Worm (Caenorhabditis elegans) whole organism, late embryonic: ENCODE results near the gene str-20.

Experiments used
- C08G9.2 ChIP-seq: sonication (generic microtip); optimal IDR thresholded peaks from 2 replicates; lab custom pipeline; 2016; ENCODE audit warnings: mild to moderate bottlenecking, missing genetic modification characterization, moderate library complexity, missing compliant biosample characterization
- C38D4.7 ChIP-seq: fragments of 200-800 bp; sonication (Bioruptor generic); optimal IDR thresholded peaks from 2 replicates; lab custom pipeline; 2018; ENCODE audit warnings: mild to moderate bottlenecking, missing genetic modification characterization, moderate library complexity, missing compliant biosample characterization
- K09A11.1 ChIP-seq: sonication (generic microtip); optimal IDR thresholded peaks from 2 replicates; lab custom pipeline; 2017; ENCODE audit warnings: antibody characterized with exemption, mild to moderate bottlenecking, missing genetic modification characterization, missing compliant biosample characterization; ENCODE audit not compliant: insufficient read depth
- T23F11.4 ChIP-seq: fragments of 200-800 bp; sonication (Bioruptor generic); optimal IDR thresholded peaks from 2 replicates; lab custom pipeline; 2018; ENCODE audit warnings: mild to moderate bottlenecking, missing genetic modification characterization, missing compliant biosample characterization
- Y22D7AL.16 ChIP-seq: sonication (generic microtip); optimal IDR thresholded peaks from 2 replicates; lab custom pipeline; 2016; ENCODE audit warnings: missing genetic modification characterization, missing compliant biosample characterization
- ahr-1 ChIP-seq: sonication (generic microtip); optimal IDR thresholded peaks from 2 replicates; lab custom pipeline; 2016; ENCODE audit warnings: missing genetic modification characterization, missing compliant biosample characterization
- ama-1 ChIP-seq: fragments of 150-350 bp; optimal IDR thresholded peaks from 2 replicates; lab custom pipeline; 2014
- ceh-14 ChIP-seq: sonication (generic microtip); optimal IDR thresholded peaks from 2 replicates; lab custom pipeline; 2016; ENCODE audit warnings: missing genotype, missing genetic modification characterization, missing compliant biosample characterization
- ceh-18 ChIP-seq: sonication (generic microtip); optimal IDR thresholded peaks from 2 replicates; lab custom pipeline; 2016; ENCODE audit warnings: missing genetic modification characterization, missing compliant biosample characterization
- ceh-24 ChIP-seq: sonication (generic microtip); optimal IDR thresholded peaks from 2 replicates; lab custom pipeline; 2016; ENCODE audit warnings: mild to moderate bottlenecking, missing genetic modification characterization, missing compliant biosample characterization
- ceh-30 ChIP-seq: fragments of 150-350 bp; optimal IDR thresholded peaks from 2 replicates; lab custom pipeline; 2014; ENCODE audit warnings: missing biosample characterization, missing genetic modification characterization
- ceh-31 ChIP-seq: sonication (generic microtip); optimal IDR thresholded peaks from 2 replicates; lab custom pipeline; 2016; ENCODE audit warnings: missing genetic modification characterization, missing compliant biosample characterization
- ceh-34 ChIP-seq: sonication (generic microtip); optimal IDR thresholded peaks from 2 replicates; lab custom pipeline; 2016; ENCODE audit warnings: mild to moderate bottlenecking, missing genetic modification characterization, missing compliant biosample characterization
- ceh-45 ChIP-seq: fragments of 200-800 bp; sonication (Bioruptor generic); IDR thresholded peaks from 2 replicates; pipeline ENCODE4 v1.3.6; 2022; ENCODE audit warnings: missing genetic modification reagents, missing genetic modification characterization, missing compliant biosample characterization
- ceh-48 ChIP-seq: sonication (generic microtip); optimal IDR thresholded peaks from 2 replicates; lab custom pipeline; 2016; ENCODE audit warnings: missing genetic modification characterization, inconsistent platforms, missing compliant biosample characterization
- ceh-9 ChIP-seq: sonication (generic microtip); optimal IDR thresholded peaks from 2 replicates; lab custom pipeline; 2016; ENCODE audit warnings: mild to moderate bottlenecking, missing genetic modification characterization, inconsistent platforms, missing compliant biosample characterization
- dmd-4 ChIP-seq: sonication (generic microtip); optimal IDR thresholded peaks from 2 replicates; lab custom pipeline; 2016; ENCODE audit warnings: borderline replicate concordance, missing genetic modification characterization, missing compliant biosample characterization
- elt-2 ChIP-seq: sonication (generic microtip); optimal IDR thresholded peaks from 2 replicates; lab custom pipeline; 2016; ENCODE audit warnings: missing genetic modification reagents, missing genetic modification characterization, missing compliant biosample characterization
- elt-4 ChIP-seq: sonication (generic microtip); optimal IDR thresholded peaks from 2 replicates; lab custom pipeline; 2016; ENCODE audit warnings: missing genetic modification characterization, missing compliant biosample characterization
- fkh-6 ChIP-seq: sonication (generic microtip); optimal IDR thresholded peaks from 2 replicates; lab custom pipeline; 2016; ENCODE audit warnings: missing genetic modification characterization, missing compliant biosample characterization
- hlh-13 ChIP-seq: fragments of 200-800 bp; sonication (Bioruptor generic); optimal IDR thresholded peaks from 2 replicates; lab custom pipeline; 2018; ENCODE audit warnings: mild to moderate bottlenecking, missing genetic modification characterization, missing compliant biosample characterization
- hlh-15 ChIP-seq: sonication (generic microtip); optimal IDR thresholded peaks from 2 replicates; lab custom pipeline; 2016; ENCODE audit warnings: missing genetic modification characterization, missing compliant biosample characterization
- hlh-30 ChIP-seq: sonication (generic microtip); optimal IDR thresholded peaks from 2 replicates; lab custom pipeline; 2017; ENCODE audit warnings: antibody characterized with exemption, missing genetic modification characterization, missing compliant biosample characterization; ENCODE audit not compliant: insufficient read depth
- nfya-1 ChIP-seq: sonication (generic microtip); optimal IDR thresholded peaks from 2 replicates; lab custom pipeline; 2017; ENCODE audit warnings: missing genetic modification characterization, mild to moderate bottlenecking, missing compliant biosample characterization, antibody characterized with exemption, moderate library complexity
- nhr-11 ChIP-seq: fragments of 150-350 bp; optimal IDR thresholded peaks from 2 replicates; lab custom pipeline; 2014; ENCODE audit warnings: missing biosample characterization, missing genetic modification characterization
- pag-3 ChIP-seq: sonication (generic microtip); optimal IDR thresholded peaks from 2 replicates; lab custom pipeline; 2016; ENCODE audit warnings: missing compliant biosample characterization, missing genetic modification characterization, borderline replicate concordance
- pax-1 ChIP-seq: fragments of 150-350 bp; optimal IDR thresholded peaks from 2 replicates; lab custom pipeline; 2014; ENCODE audit warnings: missing biosample characterization, missing genetic modification characterization
- pros-1 ChIP-seq: fragments of 150-350 bp; optimal IDR thresholded peaks from 2 replicates; lab custom pipeline; 2014; ENCODE audit warnings: missing biosample characterization, missing genetic modification reagents, missing genetic modification characterization
- ref-2 ChIP-seq: sonication (generic microtip); optimal IDR thresholded peaks from 2 replicates; lab custom pipeline; 2016; ENCODE audit warnings: missing genetic modification characterization, missing compliant biosample characterization
- sdc-2 ChIP-seq: sonication (generic microtip); optimal IDR thresholded peaks from 2 replicates; lab custom pipeline; 2016; ENCODE audit warnings: missing genotype, missing genetic modification characterization, missing compliant biosample characterization
- syd-9 ChIP-seq: sonication (generic microtip); optimal IDR thresholded peaks from 2 replicates; lab custom pipeline; 2016; ENCODE audit warnings: mild to moderate bottlenecking, missing genetic modification characterization, moderate library complexity, missing compliant biosample characterization
- tbx-2 ChIP-seq: sonication (generic microtip); optimal IDR thresholded peaks from 2 replicates; lab custom pipeline; 2016; ENCODE audit warnings: missing genetic modification characterization, missing compliant biosample characterization
- unc-3 ChIP-seq, 2 experiments: fragments of 200-800 bp in 1 of 2; sonication (Bioruptor generic) in 1 of 2; sonication (generic microtip) in 1 of 2; conservative IDR thresholded peaks in 1 of 2; optimal IDR thresholded peaks in 1 of 2; 2 replicates each; pipeline versions ENCODE4 v1.3.6 to Lab custom; 2016 to 2022; ENCODE audit warnings: missing compliant biosample characterization in 2 of 2, missing genetic modification characterization in 2 of 2, missing genetic modification reagents in 1 of 2
- unc-42 ChIP-seq: sonication (generic microtip); optimal IDR thresholded peaks from 2 replicates; lab custom pipeline; 2016; ENCODE audit warnings: missing genotype, missing genetic modification characterization, missing compliant biosample characterization
- unc-55 ChIP-seq: sonication (generic microtip); optimal IDR thresholded peaks from 2 replicates; lab custom pipeline; 2017; ENCODE audit warnings: missing biosample characterization, missing genetic modification reagents, missing genetic modification characterization
- ztf-16 ChIP-seq: sonication (generic microtip); optimal IDR thresholded peaks from 2 replicates; lab custom pipeline; 2017; ENCODE audit warnings: missing genetic modification characterization, missing compliant biosample characterization

str-20 gene

DNA sequence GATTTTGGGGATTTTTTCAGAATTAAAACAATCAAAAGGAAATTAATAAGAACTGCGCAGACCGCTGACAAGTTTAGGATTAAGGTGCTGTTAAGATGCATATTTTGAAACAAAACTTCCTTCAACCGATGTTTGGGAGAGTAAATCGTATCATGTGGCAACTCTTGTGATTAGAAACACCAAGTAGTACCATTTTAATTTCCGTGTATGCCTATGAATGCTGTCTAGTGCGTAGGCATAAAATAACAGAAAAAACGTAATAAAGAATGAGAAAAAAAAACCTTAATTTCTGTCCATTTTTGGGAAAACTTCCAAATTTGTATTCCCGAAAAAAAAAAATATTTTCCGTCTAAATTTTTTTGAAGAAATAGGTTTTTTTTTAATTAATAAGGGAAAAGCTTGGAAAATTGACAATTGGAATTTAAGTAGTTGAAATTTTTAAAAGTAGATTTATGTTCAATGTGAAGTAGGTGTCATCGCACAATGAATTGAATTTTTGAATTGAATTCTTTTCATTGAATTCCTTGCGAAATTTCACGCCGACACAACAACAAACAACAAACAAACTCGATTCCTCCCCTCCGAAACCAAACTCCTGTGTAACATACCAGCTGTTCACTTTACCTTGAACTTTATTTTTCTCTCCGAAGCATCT lies 3.5 kb upstream of the str-20 start, which contains the start of the genes str-262 and srp-1:
Gene str-262 (minus strand): TSS at position 101 of the 655 bp plus-strand sequence.
Gene srp-1 (plus strand): TSS at position 605 of the 655 bp plus-strand sequence.
- TF ChIP-seq ceh-14 (tag; lab: Kevin White, UChicago) (no peak), Y22D7AL.16 (tag; lab: Kevin White, UChicago) (no peak), unc-3 (GFP tag; conservative IDR thresholded peaks at IDR 0.05; lab: Robert Waterston, UW) (no peak), unc-3 (tag; optimal IDR thresholded peaks at IDR 0.05; lab: Kevin White, UChicago) (no peak), unc-42 (tag; lab: Kevin White, UChicago) (no peak), ztf-16 (tag; lab: Kevin White, UChicago) (no peak), hlh-13 (GFP tag; lab: Kevin White, UChicago) (no peak), ceh-18 (tag; lab: Kevin White, UChicago) (no peak), C38D4.7 (GFP tag; lab: Kevin White, UChicago) (no peak)

ce11 chrV:761235-761634 lies 5.0 kb downstream of the str-20 start, which contains the start of gene C05E4.15:
C05E4.15 (minus strand) TSS chrV:761335.
- TF ChIP-seq K09A11.1 (tag; lab: Kevin White, UChicago) (no peak), T23F11.4 (GFP tag; lab: Kevin White, UChicago) (no peak)

ce11 chrV:761882-762281 lies 5.6 kb downstream of the str-20 start, which contains the start of gene C05E4.12:
C05E4.12 (minus strand) TSS chrV:761982.
- no peak for TF ChIP-seq syd-9 (tag; lab: Kevin White, UChicago)
- TF ChIP-seq unc-42 (tag; lab: Kevin White, UChicago): no peak
- TF ChIP-seq ama-1 (lab: Kevin White, UChicago): no peak
- TF ChIP-seq elt-4: no peak
- no peak for TF ChIP-seq pag-3 (tag; lab: Kevin White, UChicago)
- TF ChIP-seq ceh-45 (GFP tag; lab: Robert Waterston, UW): no peak
- TF ChIP-seq nfya-1 (tag; lab: Kevin White, UChicago): no peak
- TF ChIP-seq ceh-9 (tag; lab: Kevin White, UChicago): no peak
- no peak for TF ChIP-seq sdc-2

ce11 chrV:762340-762739 lies 6.1 kb downstream of the str-20 start, which contains the start of gene srp-2:
srp-2 (plus strand) TSS chrV:762640.
- TF ChIP-seq ceh-31 (no peak), unc-42 (tag; lab: Kevin White, UChicago) (no peak)
- TF ChIP-seq, all 69 proteins: peak for 0

DNA sequence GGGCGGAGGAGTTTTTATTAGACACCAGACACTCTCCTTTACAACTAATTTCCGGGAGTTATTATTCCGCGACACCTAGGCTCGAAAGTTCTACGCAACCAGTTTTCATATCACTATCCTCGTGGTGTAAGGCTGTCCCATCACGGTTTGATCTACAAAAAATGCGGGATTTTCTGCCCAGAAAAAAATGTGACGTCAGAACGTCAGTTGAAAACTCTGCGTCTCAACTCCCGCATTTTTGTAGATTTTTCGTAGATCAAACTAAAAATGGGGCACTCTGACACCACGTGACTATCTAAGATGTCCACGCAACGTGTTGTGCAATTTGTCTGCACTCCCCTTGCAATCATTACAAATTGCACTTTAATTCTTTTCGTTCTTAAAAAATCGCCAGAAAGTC lies 8.5 kb downstream of the str-20 start, which contains the start of gene str-238:
Gene str-238 (plus strand): TSS at position 301 of the 400 bp plus-strand sequence.
- peak; percentile 22 for TF ChIP-seq hlh-30 (tag; lab: Kevin White, UChicago)
- TF ChIP-seq ceh-48 (tag; lab: Kevin White, UChicago): no peak

ce11 chrV:772210-772609 lies 15.9 kb downstream of the str-20 start:
- TF ChIP-seq ceh-48 (tag; lab: Kevin White, UChicago): no peak
- no peak for TF ChIP-seq nfya-1 (tag; lab: Kevin White, UChicago)

DNA sequence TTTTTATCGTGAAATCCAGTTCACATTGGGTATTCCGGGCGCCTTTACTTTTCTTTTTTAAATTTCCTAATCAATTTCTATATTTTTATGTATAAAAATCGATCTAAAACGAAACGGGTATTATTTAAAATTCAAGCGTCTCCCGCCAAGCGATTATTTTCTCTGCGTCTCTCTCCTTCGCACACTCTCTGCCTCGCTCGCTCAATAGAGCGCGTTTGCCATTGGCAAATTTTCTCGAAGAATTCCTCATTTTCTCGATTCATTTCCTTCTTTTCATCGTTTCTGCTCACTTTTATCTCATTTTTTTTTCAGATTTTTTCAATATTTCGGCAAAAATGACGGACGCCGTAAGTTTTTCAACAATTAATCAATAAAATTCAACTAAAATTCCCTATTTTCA lies 17.0 kb downstream of the str-20 start, which contains the start of gene sti-1:
Gene sti-1 (plus strand): TSS at position 263 of the 400 bp plus-strand sequence.
- TF ChIP-seq hlh-15 (tag; lab: Kevin White, UChicago) (no peak), dmd-4 (no peak), pag-3 (tag; lab: Kevin White, UChicago) (no peak), ceh-24 (tag; lab: Kevin White, UChicago) (no peak), ceh-30 (tag; lab: Kevin White, UChicago) (no peak), unc-55 (GFP tag; lab: Kevin White, UChicago) (peak; percentile 77), ceh-34 (no peak), K09A11.1 (tag; lab: Kevin White, UChicago) (no peak), elt-2 (tag; lab: Kevin White, UChicago) (peak; percentile 44), nhr-11 (no peak), ceh-31 (peak; percentile 61), C08G9.2 (tag; lab: Kevin White, UChicago) (no peak), T23F11.4 (GFP tag; lab: Kevin White, UChicago) (no peak), tbx-2 (no peak), pax-1 (tag; lab: Kevin White, UChicago) (peak; percentile 24), hlh-30 (tag; lab: Kevin White, UChicago) (no peak), fkh-6 (tag; lab: Kevin White, UChicago) (no peak), ceh-9 (tag; lab: Kevin White, UChicago) (no peak), ahr-1 (no peak), elt-4 (no peak), ref-2 (tag; lab: Kevin White, UChicago) (no peak), pros-1 (tag; lab: Kevin White, UChicago) (no peak)
